Worm (Caenorhabditis elegans): ENCODE data around the gene nstp-6.

DNA sequence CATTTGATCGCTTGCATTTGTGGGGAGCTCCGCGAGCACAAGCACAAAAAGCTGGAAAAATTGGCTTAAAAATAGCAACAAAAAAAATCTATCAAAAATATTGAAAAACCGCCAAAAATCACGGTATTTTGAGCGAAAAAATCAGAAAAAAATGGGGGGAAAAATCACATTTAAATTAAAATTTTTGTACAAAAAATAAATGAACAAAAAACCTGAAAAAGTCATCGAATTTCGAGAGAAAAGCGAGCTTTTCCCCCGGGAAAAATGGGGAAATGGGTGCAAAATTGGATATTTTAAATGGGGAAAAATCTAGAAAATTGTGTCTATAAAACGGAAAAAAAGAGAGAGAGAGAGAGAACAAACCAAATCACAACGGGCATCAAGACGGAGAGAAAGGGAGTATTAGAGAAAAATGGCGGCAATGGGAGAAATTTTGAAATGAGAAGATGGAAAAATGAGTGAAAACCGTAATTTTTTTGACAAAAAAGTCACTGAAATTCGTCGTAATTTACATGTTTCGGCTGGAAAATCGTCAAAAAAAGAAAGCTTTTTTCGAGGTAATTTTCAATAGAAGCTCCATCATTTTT lies 37.8 kb downstream of the nstp-6 start, which contains the start of gene ced-10:
- TF ChIP-seq mls-2 (tag; optimal IDR thresholded peaks at IDR 0.05) (no peak), mab-5 (tag; optimal IDR thresholded peaks at IDR 0.05) (no peak)

All from whole organism, mixed stage, embryonic.